Worm (Caenorhabditis elegans): ENCODE data around the gene mlc-2.

Gene mlc-2

DNA sequence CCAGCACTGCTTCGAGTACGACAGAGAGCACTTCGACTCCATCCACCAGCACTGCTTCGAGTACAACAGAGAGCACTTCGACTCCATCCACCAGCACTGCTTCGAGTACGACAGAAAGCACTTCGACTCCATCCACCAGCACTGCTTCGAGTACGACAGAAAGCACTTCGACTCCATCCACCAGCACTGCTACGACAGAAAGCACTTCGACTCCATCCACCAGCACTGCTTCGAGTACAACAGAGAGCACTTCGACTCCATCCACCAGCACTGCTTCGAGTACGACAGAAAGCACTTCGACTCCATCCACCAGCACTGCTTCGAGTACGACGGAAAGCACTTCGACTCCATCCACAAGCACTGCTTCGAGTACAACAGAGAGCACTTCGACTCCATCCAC is 13.8 kb downstream of the mlc-2 start:
- TF ChIP-seq T22C8.4 (GFP tag; IDR thresholded peaks at IDR 0.05) (peak; percentile 47; the same call in 1 of the 2 replicates), ref-1 (GFP tag; conservative IDR thresholded peaks at IDR 0.05) (0 out of 2 replicates have a peak, but pooled peaks have one; percentile 25), tab-1 (GFP tag; IDR thresholded peaks at IDR 0.05) (peak; percentile 81)

DNA sequence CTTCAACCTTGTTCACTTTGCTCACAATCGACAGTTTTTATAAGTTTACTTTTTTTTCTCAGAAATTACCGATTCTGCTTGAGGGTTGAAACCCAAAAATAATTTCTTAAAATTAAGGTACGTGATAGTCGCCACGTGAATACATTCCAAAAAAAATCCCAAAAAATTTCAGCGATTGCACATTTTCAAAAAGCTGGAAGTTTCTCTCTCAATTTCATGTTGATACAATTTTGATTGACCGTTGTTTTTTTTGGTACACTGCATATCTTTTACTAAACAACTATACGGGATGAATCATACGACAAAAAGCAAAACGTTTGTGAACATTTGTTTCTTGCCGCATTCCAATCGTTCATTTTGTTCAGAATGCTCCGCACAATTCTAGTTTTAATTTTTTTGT is 18.0 kb downstream of the mlc-2 start, which contains the start of gene C36E6.8:
Gene C36E6.8, plus strand, starts transcription at position 301 of the 400 bp plus-strand sequence.
- TF ChIP-seq med-1 (GFP tag; optimal IDR thresholded peaks at IDR 0.05; ENCODE audit: insufficient read depth) (no peak), tab-1 (GFP tag; IDR thresholded peaks at IDR 0.05) (no peak), T22C8.4 (GFP tag; IDR thresholded peaks at IDR 0.05) (no peak), ztf-29 (GFP tag; IDR thresholded peaks at IDR 0.05) (no peak), flt-1 (GFP tag; IDR thresholded peaks at IDR 0.05) (no peak), cog-1 (tag; optimal IDR thresholded peaks at IDR 0.05) (no peak), klf-2 (GFP tag; conservative IDR thresholded peaks at IDR 0.05) (no peak), ztf-23 (GFP tag; IDR thresholded peaks at IDR 0.05) (no peak), ref-1 (GFP tag; conservative IDR thresholded peaks at IDR 0.05) (no peak)

DNA sequence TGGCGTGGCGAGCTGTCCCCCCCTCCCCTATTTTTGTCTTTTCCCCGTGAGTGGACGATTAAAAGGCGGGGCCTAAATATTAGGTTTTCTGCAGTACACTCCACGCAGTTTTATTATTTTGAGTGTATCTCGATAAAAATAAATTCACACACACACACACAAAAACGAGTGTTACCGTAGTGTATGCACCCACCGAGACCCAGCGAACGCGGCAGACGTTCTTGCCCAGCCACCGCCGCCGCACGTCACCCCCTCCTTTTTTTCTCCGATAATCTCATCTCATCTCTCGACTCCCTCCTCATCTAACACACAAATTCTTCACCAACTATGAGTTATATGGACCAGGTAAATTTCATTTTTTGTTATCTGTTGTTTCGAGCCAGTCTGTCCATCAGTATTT is 22.2 kb downstream of the mlc-2 start, which contains the start of gene fubl-3:
Gene fubl-3, plus strand, starts transcription at position 212 of the 400 bp plus-strand sequence.
- no peak for TF ChIP-seq T22C8.4 (GFP tag; IDR thresholded peaks at IDR 0.05)
- peak; percentile 28; the same call in 1 of the 2 replicates for TF ChIP-seq flt-1 (GFP tag; IDR thresholded peaks at IDR 0.05)

DNA sequence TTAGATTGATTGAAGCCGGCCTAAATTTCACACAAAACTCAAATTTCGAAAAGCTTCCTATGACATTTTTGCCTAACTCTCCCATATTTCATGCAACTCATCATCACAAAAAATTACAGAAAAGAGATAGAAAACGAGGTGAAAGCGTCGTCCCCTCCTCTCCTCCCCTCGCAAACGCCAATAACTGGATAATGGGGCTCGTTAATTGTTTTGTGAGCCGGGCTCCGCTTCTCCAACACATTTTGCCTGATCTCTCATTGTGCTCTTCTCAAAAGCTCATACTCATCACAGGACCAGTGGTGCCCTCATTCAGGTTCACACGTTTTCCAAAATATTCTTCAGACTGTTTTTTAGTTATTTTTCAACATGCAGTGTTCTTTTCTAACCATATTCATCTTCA is 27.6 kb downstream of the mlc-2 start, which contains the start of gene pbo-6:
Gene pbo-6, plus strand, starts transcription at position 240 of the 400 bp plus-strand sequence.
- TF ChIP-seq T22C8.4 (GFP tag; IDR thresholded peaks at IDR 0.05) (no peak), tab-1 (GFP tag; IDR thresholded peaks at IDR 0.05) (no peak), ref-1 (GFP tag; conservative IDR thresholded peaks at IDR 0.05) (no peak), cog-1 (tag; optimal IDR thresholded peaks at IDR 0.05) (no peak), klf-2 (GFP tag; conservative IDR thresholded peaks at IDR 0.05) (no peak), med-1 (GFP tag; optimal IDR thresholded peaks at IDR 0.05; ENCODE audit: insufficient read depth) (no peak), ztf-23 (GFP tag; IDR thresholded peaks at IDR 0.05) (no peak), flt-1 (GFP tag; IDR thresholded peaks at IDR 0.05) (no peak), ztf-29 (GFP tag; IDR thresholded peaks at IDR 0.05) (no peak)

DNA sequence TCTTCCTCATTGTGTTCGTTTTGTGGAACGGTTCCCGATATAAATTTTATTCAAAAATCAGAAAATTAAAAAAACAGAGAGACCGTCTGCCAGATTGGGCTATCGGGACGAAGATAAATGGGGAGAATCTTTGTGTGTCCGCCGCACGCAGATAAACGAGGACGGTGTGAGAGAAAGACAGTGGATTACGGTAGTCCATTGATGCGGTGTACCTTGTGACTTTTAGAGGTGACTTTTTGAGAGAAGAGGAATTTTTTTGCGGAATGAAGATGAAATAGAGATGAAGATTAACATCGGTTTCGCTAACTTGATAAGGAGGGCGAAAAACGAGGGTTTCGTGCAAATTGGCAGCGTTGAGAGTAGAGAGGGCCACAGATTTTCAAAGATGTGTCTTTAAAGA is 28.6 kb downstream of the mlc-2 start:
- TF ChIP-seq flt-1 (GFP tag; IDR thresholded peaks at IDR 0.05) (no peak), ref-1 (GFP tag; conservative IDR thresholded peaks at IDR 0.05) (no peak), tab-1 (GFP tag; IDR thresholded peaks at IDR 0.05) (no peak), ztf-29 (GFP tag; IDR thresholded peaks at IDR 0.05) (no peak), ztf-23 (GFP tag; IDR thresholded peaks at IDR 0.05) (no peak), klf-2 (GFP tag; conservative IDR thresholded peaks at IDR 0.05) (no peak), med-1 (GFP tag; optimal IDR thresholded peaks at IDR 0.05; ENCODE audit: insufficient read depth) (no peak), T22C8.4 (GFP tag; IDR thresholded peaks at IDR 0.05) (no peak), cog-1 (tag; optimal IDR thresholded peaks at IDR 0.05) (no peak)

DNA sequence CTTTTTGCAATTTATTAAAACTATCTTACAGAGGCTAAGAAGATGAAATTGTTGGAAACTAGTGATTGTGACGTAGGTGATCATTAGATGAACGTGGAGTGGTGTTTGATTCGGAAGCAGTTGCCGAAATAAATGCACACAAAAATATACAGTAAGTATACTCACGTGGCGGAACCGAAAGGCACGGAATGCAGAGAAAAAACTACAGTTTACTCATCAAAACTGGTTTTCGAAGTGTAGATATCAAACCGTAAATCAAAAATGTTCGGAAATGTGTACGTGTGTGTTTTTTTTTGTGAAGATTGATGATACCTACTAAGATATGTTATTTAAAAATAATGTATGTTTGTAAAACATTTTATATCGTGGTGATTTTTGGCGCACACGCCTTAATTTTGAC is 29.7 kb downstream of the mlc-2 start:
- TF ChIP-seq ztf-23 (GFP tag; IDR thresholded peaks at IDR 0.05), result no peak

DNA sequence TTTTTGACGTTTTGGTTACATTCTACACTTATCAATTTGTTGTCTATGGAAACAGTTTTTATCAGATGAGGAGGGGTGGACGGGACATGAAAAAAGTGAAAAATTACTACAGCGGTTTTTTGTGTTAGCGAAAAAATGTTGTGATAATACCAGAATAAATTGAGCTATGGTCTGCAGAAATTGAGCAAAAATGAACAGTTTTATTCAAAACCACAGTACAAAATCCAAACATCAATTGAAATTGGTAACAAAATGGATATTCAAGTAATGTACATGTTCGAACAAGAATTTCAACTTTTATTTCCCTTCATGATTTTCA is 31.8 kb downstream of the mlc-2 start:
- no peak for TF ChIP-seq flt-1 (GFP tag; IDR thresholded peaks at IDR 0.05)
- no peak for TF ChIP-seq ref-1 (GFP tag; conservative IDR thresholded peaks at IDR 0.05)
- TF ChIP-seq ztf-29 (GFP tag; IDR thresholded peaks at IDR 0.05), result no peak
- TF ChIP-seq med-1 (GFP tag; optimal IDR thresholded peaks at IDR 0.05; ENCODE audit: insufficient read depth), result no peak
- no peak for TF ChIP-seq cog-1 (tag; optimal IDR thresholded peaks at IDR 0.05)
- no peak for TF ChIP-seq T22C8.4 (GFP tag; IDR thresholded peaks at IDR 0.05)
- no peak for TF ChIP-seq klf-2 (GFP tag; conservative IDR thresholded peaks at IDR 0.05)
- TF ChIP-seq ztf-23 (GFP tag; IDR thresholded peaks at IDR 0.05), result no peak
- no peak for TF ChIP-seq tab-1 (GFP tag; IDR thresholded peaks at IDR 0.05)

DNA sequence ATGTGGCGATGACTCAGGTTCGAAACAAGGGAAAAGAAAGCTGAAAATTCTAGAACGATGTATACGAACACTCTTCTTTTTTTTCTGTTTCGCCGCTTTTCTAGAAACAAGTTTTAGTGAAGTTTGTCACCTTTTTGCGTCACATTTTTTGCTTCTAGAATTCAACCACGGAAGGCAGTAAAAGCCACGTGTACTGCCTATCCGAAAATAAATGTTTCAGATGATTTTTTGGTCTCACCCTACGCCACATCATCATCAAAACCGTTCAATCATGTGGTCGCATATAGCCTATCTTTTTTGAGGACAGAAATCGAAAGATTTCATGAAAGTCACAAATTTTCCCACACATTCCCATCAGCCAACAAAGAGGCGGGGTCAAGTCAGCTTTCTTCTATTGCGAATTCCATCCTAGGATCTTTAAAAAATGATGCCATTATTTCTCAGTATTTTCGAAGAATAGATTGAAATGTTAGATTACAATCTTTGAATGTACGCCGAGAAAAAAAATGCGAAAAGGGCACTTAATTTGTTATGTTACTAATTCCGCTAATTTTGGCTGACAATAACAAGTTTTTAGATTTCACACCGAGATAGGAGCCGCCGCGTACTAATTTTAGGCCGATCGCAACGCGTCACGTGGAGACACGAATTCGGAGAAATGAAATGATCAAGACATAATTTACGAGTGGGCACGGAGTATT is 32.3 kb downstream of the mlc-2 start:
- TF ChIP-seq ztf-23 (GFP tag; IDR thresholded peaks at IDR 0.05), result no peak
- TF ChIP-seq cog-1 (tag; optimal IDR thresholded peaks at IDR 0.05), result no peak

DNA sequence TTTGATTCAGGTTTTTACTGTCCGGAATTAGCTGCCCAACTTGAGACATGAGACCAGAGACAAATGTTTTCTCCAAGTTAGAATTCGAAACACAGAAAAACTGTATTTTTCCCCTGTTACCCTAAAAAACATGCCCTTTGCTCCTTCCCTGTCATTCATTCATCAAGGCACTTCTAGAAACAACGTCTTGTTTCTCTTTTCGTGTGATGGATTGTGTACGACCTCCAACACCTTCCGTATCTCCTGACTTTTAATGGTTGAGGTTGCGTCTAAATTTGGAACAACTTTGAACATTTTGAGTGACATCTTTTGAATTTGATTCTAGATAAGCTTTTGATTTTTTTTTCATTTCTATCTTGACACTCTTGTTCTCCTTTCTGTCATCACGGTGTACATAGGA is 33.8 kb downstream of the mlc-2 start:
- TF ChIP-seq ztf-23 (GFP tag; IDR thresholded peaks at IDR 0.05), result no peak
- TF ChIP-seq med-1 (GFP tag; optimal IDR thresholded peaks at IDR 0.05; ENCODE audit: insufficient read depth), result no peak
- TF ChIP-seq ztf-29 (GFP tag; IDR thresholded peaks at IDR 0.05), result no peak
- no peak for TF ChIP-seq klf-2 (GFP tag; conservative IDR thresholded peaks at IDR 0.05)
- TF ChIP-seq T22C8.4 (GFP tag; IDR thresholded peaks at IDR 0.05), result no peak
- TF ChIP-seq cog-1 (tag; optimal IDR thresholded peaks at IDR 0.05), result no peak

DNA sequence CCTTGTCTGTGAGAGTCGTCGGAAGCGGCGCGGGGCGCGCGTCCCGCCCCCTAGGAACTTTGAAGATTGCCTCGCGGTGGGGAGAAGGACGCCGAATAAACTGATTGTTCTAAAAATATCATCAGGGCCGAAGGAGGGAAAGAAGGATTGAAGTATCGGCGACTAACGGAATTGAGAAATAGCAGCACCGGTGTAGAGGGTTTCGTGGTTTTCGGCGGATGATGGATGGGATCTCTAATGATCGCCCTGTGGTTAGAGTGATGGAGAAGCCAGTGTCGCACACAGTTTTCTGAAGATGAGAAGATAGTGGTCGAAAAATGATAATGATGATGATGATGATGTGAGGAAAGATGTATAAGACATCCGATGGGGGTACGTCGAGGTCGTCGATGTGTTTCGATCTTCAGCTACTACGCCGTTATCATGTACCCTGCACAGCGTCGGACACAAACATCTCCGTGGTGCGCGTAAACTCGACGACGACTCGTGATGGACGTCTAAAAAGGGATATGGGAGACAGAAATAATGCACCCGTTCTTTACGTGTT is 34.8 kb downstream of the mlc-2 start, which contains the start of gene osm-11:
Gene osm-11, minus strand, starts transcription at position 51 of the 547 bp plus-strand sequence.
- TF ChIP-seq cog-1 (tag; optimal IDR thresholded peaks at IDR 0.05) (no peak), klf-2 (GFP tag; conservative IDR thresholded peaks at IDR 0.05) (no peak), tab-1 (GFP tag; IDR thresholded peaks at IDR 0.05) (0 out of 2 replicates have a peak, but pooled peaks have one; percentile 26), ztf-29 (GFP tag; IDR thresholded peaks at IDR 0.05) (no peak), ztf-23 (GFP tag; IDR thresholded peaks at IDR 0.05) (no peak)

All from whole organism, midembryonic.